Worm (Caenorhabditis elegans) whole organism, mixed stage, embryonic: ENCODE measurements around the gene snr-5.

Experiments used
- M03D4.4 ChIP-seq: sonication (generic microtip); optimal IDR thresholded peaks from 2 replicates; lab custom pipeline; 2017; ENCODE audit warnings: mild to moderate bottlenecking, missing genetic modification characterization, missing compliant biosample characterization
- bed-3 ChIP-seq: fragments of 200-800 bp; sonication (Bioruptor generic); optimal IDR thresholded peaks from 3 replicates; lab custom pipeline; 2018; ENCODE audit warnings: mild to moderate bottlenecking, missing genetic modification characterization, moderate library complexity, missing compliant biosample characterization
- ceh-39 ChIP-seq: fragments of 150-350 bp; optimal IDR thresholded peaks from 2 replicates; lab custom pipeline; 2014; ENCODE audit warnings: missing biosample characterization, missing genetic modification characterization
- ceh-43 ChIP-seq: fragments of 200-800 bp; sonication (Bioruptor generic); optimal IDR thresholded peaks from 2 replicates; lab custom pipeline; 2018; ENCODE audit warnings: mild to moderate bottlenecking, missing genetic modification characterization, moderate library complexity, missing compliant biosample characterization
- ceh-83 ChIP-seq: fragments of 200-800 bp; sonication (Bioruptor generic); optimal IDR thresholded peaks from 2 replicates; lab custom pipeline; 2018; ENCODE audit warnings: mild to moderate bottlenecking, missing genetic modification characterization, missing compliant biosample characterization
- ces-1 ChIP-seq: fragments of 150-350 bp; optimal IDR thresholded peaks from 2 replicates; lab custom pipeline; 2014; ENCODE audit warnings: missing biosample characterization, missing genetic modification reagents, missing genetic modification characterization
- cnd-1 ChIP-seq: fragments of 200-800 bp; sonication (Bioruptor generic); optimal IDR thresholded peaks from 2 replicates; lab custom pipeline; 2018; ENCODE audit warnings: mild to moderate bottlenecking, missing genetic modification characterization, missing compliant biosample characterization
- elt-3 ChIP-seq: fragments of 150-350 bp; optimal IDR thresholded peaks from 2 replicates; lab custom pipeline; 2014; ENCODE audit warnings: missing biosample characterization, missing genetic modification characterization
- flh-1 ChIP-seq: fragments of 200-800 bp; sonication (Bioruptor generic); optimal IDR thresholded peaks from 2 replicates; lab custom pipeline; 2018; ENCODE audit warnings: mild to moderate bottlenecking, missing genetic modification characterization, moderate library complexity, missing compliant biosample characterization
- ham-2 ChIP-seq: fragments of 200-800 bp; sonication (Bioruptor generic); optimal IDR thresholded peaks from 2 replicates; lab custom pipeline; 2018; ENCODE audit warnings: mild to moderate bottlenecking, missing genetic modification characterization, missing compliant biosample characterization
- hlh-1 ChIP-seq: fragments of 150-350 bp; optimal IDR thresholded peaks from 2 replicates; lab custom pipeline; 2014; ENCODE audit warnings: missing biosample characterization, missing genetic modification reagents, missing genetic modification characterization
- lin-13 ChIP-seq: fragments of 150-350 bp; optimal IDR thresholded peaks from 2 replicates; lab custom pipeline; 2014; ENCODE audit warnings: missing biosample characterization, missing genetic modification characterization
- lsy-2 ChIP-seq: fragments of 150-350 bp; optimal IDR thresholded peaks from 2 replicates; lab custom pipeline; 2014; ENCODE audit warnings: missing biosample characterization, missing genetic modification characterization
- mab-5 ChIP-seq: fragments of 150-350 bp; optimal IDR thresholded peaks from 2 replicates; lab custom pipeline; 2014; ENCODE audit warnings: missing biosample characterization, missing genetic modification characterization
- mep-1 ChIP-seq: fragments of 150-350 bp; optimal IDR thresholded peaks from 2 replicates; lab custom pipeline; 2017; ENCODE audit warnings: missing biosample characterization, missing genetic modification reagents, missing genetic modification characterization, inconsistent platforms
- mls-2 ChIP-seq: sonication (generic microtip); optimal IDR thresholded peaks from 2 replicates; lab custom pipeline; 2016; ENCODE audit warnings: mild to moderate bottlenecking, missing genetic modification characterization, moderate library complexity, missing compliant biosample characterization
- nhr-2 ChIP-seq: fragments of 150-350 bp; optimal IDR thresholded peaks from 2 replicates; lab custom pipeline; 2014; ENCODE audit warnings: missing biosample characterization, missing genetic modification characterization
- nhr-237 ChIP-seq: fragments of 150-350 bp; optimal IDR thresholded peaks from 2 replicates; lab custom pipeline; 2014; ENCODE audit warnings: missing biosample characterization, missing genetic modification characterization
- nhr-28 ChIP-seq: fragments of 150-350 bp; optimal IDR thresholded peaks from 2 replicates; lab custom pipeline; 2014; ENCODE audit warnings: missing biosample characterization, missing genetic modification characterization
- nhr-76 ChIP-seq: sonication (generic microtip); optimal IDR thresholded peaks from 2 replicates; lab custom pipeline; 2017; ENCODE audit warnings: missing biosample characterization, missing genetic modification characterization
- pha-4 ChIP-seq: fragments of 150-350 bp; optimal IDR thresholded peaks from 2 replicates; lab custom pipeline; 2018; ENCODE audit warnings: missing biosample characterization, missing genetic modification reagents, missing genetic modification characterization
- snpc-4 ChIP-seq: fragments of 150-350 bp; optimal IDR thresholded peaks from 2 replicates; lab custom pipeline; 2014; ENCODE audit warnings: missing biosample characterization, missing genetic modification characterization
- sptf-1 ChIP-seq: sonication (generic microtip); optimal IDR thresholded peaks from 2 replicates; lab custom pipeline; 2017; ENCODE audit warnings: mild to moderate bottlenecking, missing genetic modification characterization, moderate library complexity, missing compliant biosample characterization
- tbx-8 ChIP-seq: fragments of 200-800 bp; sonication (Bioruptor generic); optimal IDR thresholded peaks from 2 replicates; lab custom pipeline; 2018; ENCODE audit warnings: mild to moderate bottlenecking, missing genetic modification characterization, moderate library complexity, missing compliant biosample characterization
- unc-120 ChIP-seq: sonication (generic microtip); optimal IDR thresholded peaks from 2 replicates; lab custom pipeline; 2017; ENCODE audit warnings: missing genetic modification characterization, missing compliant biosample characterization; ENCODE audit not compliant: poor library complexity, severe bottlenecking
- unc-39 ChIP-seq: fragments of 150-350 bp; optimal IDR thresholded peaks from 2 replicates; lab custom pipeline; 2014; ENCODE audit warnings: missing biosample characterization, missing genetic modification characterization
- unc-62 ChIP-seq: fragments of 150-350 bp; optimal IDR thresholded peaks from 2 replicates; lab custom pipeline; 2014; ENCODE audit warnings: missing biosample characterization, missing genetic modification reagents, missing genetic modification characterization
- zip-8 ChIP-seq: fragments of 150-350 bp; optimal IDR thresholded peaks from 2 replicates; lab custom pipeline; 2014; ENCODE audit warnings: missing biosample characterization, missing genetic modification characterization
- ztf-11 ChIP-seq: fragments of 150-350 bp; optimal IDR thresholded peaks from 2 replicates; lab custom pipeline; 2014; ENCODE audit warnings: missing biosample characterization, missing genetic modification characterization

snr-5 gene

DNA sequence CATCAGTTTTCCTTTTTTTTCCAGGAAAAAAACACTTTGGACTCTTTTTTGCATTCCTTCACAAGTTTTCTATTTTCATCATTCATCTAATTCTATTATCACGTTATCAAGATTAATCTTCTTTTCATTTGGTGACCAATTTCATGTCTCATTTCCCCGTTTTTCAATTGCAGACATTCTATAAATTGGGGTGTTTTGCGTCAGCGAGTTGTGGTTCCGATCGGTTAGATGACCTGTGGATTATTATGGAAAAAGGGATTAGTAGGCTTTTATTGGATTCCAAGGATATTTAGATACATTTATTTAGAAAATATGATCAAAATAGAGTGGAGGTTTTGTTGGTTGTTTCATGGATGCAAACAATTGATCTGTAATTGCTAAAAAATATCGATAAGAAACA lies 27.0 kb upstream of the snr-5 start:
- TF ChIP-seq tbx-8 (no peak), unc-39 (tag; lab: Kevin White, UChicago) (no peak), ceh-39 (tag; lab: Kevin White, UChicago) (no peak), nhr-76 (no peak), pha-4 (tag; lab: Kevin White, UChicago) (no peak), hlh-1 (tag; lab: Kevin White, UChicago) (no peak), sptf-1 (tag; lab: Kevin White, UChicago) (no peak), ham-2 (GFP tag; lab: Kevin White, UChicago) (no peak), mep-1 (no peak)

DNA sequence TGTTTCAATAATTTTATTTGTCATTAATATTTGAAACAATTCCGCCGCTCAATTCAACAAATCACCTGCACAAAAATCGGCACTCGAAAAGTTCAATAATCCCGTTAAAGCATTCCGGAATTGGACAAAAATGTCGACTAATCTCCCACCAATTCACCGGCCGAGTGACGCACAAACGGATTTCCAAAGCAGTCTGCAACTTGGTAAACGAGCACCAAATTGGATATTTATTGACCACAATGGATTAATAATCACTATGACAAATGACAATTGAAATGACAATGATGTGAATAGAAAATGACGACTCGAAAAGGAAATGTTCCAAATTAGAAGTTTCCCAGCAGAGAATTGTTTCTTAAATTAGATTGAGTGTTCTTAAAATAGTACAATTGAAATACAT lies 26.2 kb upstream of the snr-5 start:
- no peak for TF ChIP-seq pha-4 (tag; lab: Kevin White, UChicago)
- no peak for TF ChIP-seq flh-1 (GFP tag; lab: Kevin White, UChicago)
- TF ChIP-seq ces-1 (GFP tag; lab: Kevin White, UChicago), result no peak
- TF ChIP-seq ceh-39 (tag; lab: Kevin White, UChicago), result no peak
- TF ChIP-seq ceh-83 (GFP tag; lab: Kevin White, UChicago), result no peak
- TF ChIP-seq nhr-76, result no peak
- TF ChIP-seq elt-3 (tag; lab: Kevin White, UChicago), result no peak
- no peak for TF ChIP-seq sptf-1 (tag; lab: Kevin White, UChicago)
- TF ChIP-seq mab-5, result no peak

DNA sequence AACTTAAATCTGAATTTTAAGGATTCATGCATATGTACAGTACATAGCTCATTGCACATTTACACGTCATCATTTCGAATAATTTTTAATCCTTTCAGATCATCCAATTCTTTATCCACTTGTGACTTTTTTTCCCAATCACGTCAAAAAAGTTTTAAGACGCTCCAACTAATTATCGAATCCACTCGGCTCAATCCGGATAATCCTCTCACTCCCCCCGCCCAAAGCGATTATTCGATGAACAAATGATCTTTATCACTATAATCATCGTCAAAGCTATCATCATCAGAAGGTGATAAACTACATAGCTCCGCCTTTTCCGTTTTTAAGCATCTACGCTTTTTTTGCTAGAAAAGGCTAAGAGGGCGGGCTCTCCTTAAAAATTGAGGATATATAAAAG lies 24.3 kb upstream of the snr-5 start:
- no peak for TF ChIP-seq unc-62 (GFP tag; lab: Kevin White, UChicago)
- no peak for TF ChIP-seq M03D4.4 (tag; lab: Kevin White, UChicago)
- TF ChIP-seq ceh-39 (tag; lab: Kevin White, UChicago), result no peak
- no peak for TF ChIP-seq mep-1
- no peak for TF ChIP-seq mls-2
- TF ChIP-seq unc-39 (tag; lab: Kevin White, UChicago), result no peak
- TF ChIP-seq nhr-237, result no peak

DNA sequence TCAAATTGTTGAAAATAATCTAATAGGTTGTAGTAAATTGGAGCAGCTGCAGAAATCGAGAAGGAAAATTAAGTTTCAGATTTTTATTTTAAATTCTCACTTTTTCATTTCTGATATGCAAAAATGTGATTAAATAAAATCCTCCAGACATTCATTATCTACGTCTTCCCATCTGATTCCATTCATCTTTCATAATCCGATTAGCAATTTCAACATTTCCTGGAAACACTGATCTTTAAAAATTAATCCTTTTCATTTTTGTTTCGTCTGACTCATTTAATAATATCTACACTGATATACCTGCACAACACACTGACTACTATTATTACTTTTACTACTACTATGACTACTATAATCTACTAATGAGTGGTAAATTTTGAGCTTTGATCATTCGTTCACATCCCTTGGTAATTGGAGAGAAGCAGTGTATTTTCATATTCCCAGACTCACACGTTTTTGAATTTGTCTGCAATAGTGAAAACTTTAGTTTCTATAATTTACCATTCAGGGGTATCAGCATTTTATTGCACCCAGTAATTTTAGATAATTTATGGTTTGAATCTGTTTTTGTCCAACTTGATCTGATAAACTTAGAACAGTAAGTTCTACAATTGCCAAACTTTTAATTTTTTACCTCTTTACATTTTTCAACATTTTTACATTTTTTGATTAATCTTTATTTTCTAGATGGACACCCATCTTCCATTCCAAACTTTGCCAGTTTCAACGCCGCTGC lies 22.8 kb upstream of the snr-5 start, which contains the start of gene ceh-23:
Gene ceh-23 (plus strand): TSS at position 686 of the 736 bp plus-strand sequence.
- TF ChIP-seq mab-5 (no peak), M03D4.4 (tag; lab: Kevin White, UChicago) (no peak), flh-1 (GFP tag; lab: Kevin White, UChicago) (no peak), tbx-8 (no peak), nhr-76 (no peak), unc-39 (tag; lab: Kevin White, UChicago) (no peak), zip-8 (tag; lab: Kevin White, UChicago) (no peak), cnd-1 (tag; lab: Kevin White, UChicago) (no peak), bed-3 (GFP tag; lab: Kevin White, UChicago) (no peak), lin-13 (tag; lab: Kevin White, UChicago) (no peak), lsy-2 (tag; lab: Kevin White, UChicago) (no peak), ces-1 (GFP tag; lab: Kevin White, UChicago) (no peak), ceh-39 (tag; lab: Kevin White, UChicago) (no peak), ham-2 (GFP tag; lab: Kevin White, UChicago) (no peak), snpc-4 (tag; lab: Kevin White, UChicago) (no peak), unc-62 (GFP tag; lab: Kevin White, UChicago) (no peak), mls-2 (no peak), nhr-2 (tag; lab: Kevin White, UChicago) (no peak)

ce11 chrIII:7843536-7843935 lies 18.3 kb upstream of the snr-5 start, which contains the start of gene ZK652.8:
Gene ZK652.8, minus strand, starts transcription at chrIII:7843636.
- no peak for TF ChIP-seq ces-1 (GFP tag; lab: Kevin White, UChicago)
- no peak for TF ChIP-seq unc-120 (tag; lab: Kevin White, UChicago)
- no peak for TF ChIP-seq hlh-1 (tag; lab: Kevin White, UChicago)
- TF ChIP-seq ceh-43 (GFP tag; lab: Kevin White, UChicago), result no peak
- no peak for TF ChIP-seq pha-4 (tag; lab: Kevin White, UChicago)
- TF ChIP-seq ztf-11 (tag; lab: Kevin White, UChicago), result no peak
- TF ChIP-seq lsy-2 (tag; lab: Kevin White, UChicago), result no peak
- no peak for TF ChIP-seq elt-3 (tag; lab: Kevin White, UChicago)
- TF ChIP-seq nhr-28 (tag; lab: Kevin White, UChicago), result no peak
- no peak for TF ChIP-seq mep-1
- TF ChIP-seq mls-2, result no peak
- TF ChIP-seq nhr-2 (tag; lab: Kevin White, UChicago), result no peak
